Fruit fly (Drosophila melanogaster) whole organism, embryonic: ENCODE data around the gene RpS30.

ENCODE experiments used
- Blimp-1 ChIP-seq: fragments of 200-800 bp; sonication (Bioruptor generic); optimal IDR thresholded peaks from 3 replicates; lab custom pipeline; 2018; ENCODE audit warnings: missing biosample characterization, missing genetic modification characterization, mild to moderate bottlenecking, moderate library complexity, missing genetic modification reagents
- Bteb2 ChIP-seq: fragments of 200-800 bp; sonication (Bioruptor generic); optimal IDR thresholded peaks from 2 replicates; lab custom pipeline; 2016; ENCODE audit warnings: missing biosample characterization, missing genetic modification characterization
- CG10274 ChIP-seq: fragments of 200-800 bp; sonication (Bioruptor generic); optimal IDR thresholded peaks from 3 replicates; lab custom pipeline; 2017; ENCODE audit warnings: missing biosample characterization, mild to moderate bottlenecking, missing genetic modification characterization
- CG10366 ChIP-seq: fragments of 200-800 bp; sonication (Bioruptor generic); IDR thresholded peaks from 2 replicates; pipeline ENCODE4 v1.3.6; 2022; ENCODE audit warnings: missing biosample characterization, missing genetic modification characterization
- CG11085 ChIP-seq: fragments of 200-800 bp; sonication (Bioruptor generic); IDR thresholded peaks from 2 replicates; pipeline ENCODE4 v1.3.6; 2022; ENCODE audit warnings: missing biosample characterization, missing genetic modification characterization
- CG11696 ChIP-seq: fragments of 200-800 bp; sonication (Bioruptor generic); IDR thresholded peaks from 2 replicates; pipeline ENCODE4 v1.3.6; 2022; ENCODE audit warnings: missing biosample characterization, missing genetic modification characterization
- CG14050 ChIP-seq: fragments of 200-800 bp; sonication (Bioruptor generic); IDR thresholded peaks from 3 replicates; pipeline ENCODE4 v1.3.6; 2022; ENCODE audit warnings: missing biosample characterization, missing genetic modification characterization
- CG15514 ChIP-seq: fragments of 200-800 bp; sonication (Bioruptor generic); optimal IDR thresholded peaks from 3 replicates; lab custom pipeline; 2017; ENCODE audit warnings: missing biosample characterization, missing genetic modification characterization, mild to moderate bottlenecking, moderate library complexity, missing genetic modification reagents
- CG15601 ChIP-seq: fragments of 200-800 bp; sonication (Bioruptor generic); optimal IDR thresholded peaks from 3 replicates; lab custom pipeline; 2019; ENCODE audit warnings: missing biosample characterization, mild to moderate bottlenecking, missing genetic modification characterization, moderate library complexity
- CG1647 ChIP-seq: fragments of 200-800 bp; sonication (Bioruptor generic); optimal IDR thresholded peaks from 3 replicates; lab custom pipeline; 2016; ENCODE audit warnings: missing biosample characterization, missing genetic modification characterization
- CG16815 ChIP-seq: fragments of 200-800 bp; sonication (Bioruptor generic); optimal IDR thresholded peaks from 3 replicates; lab custom pipeline; 2017; ENCODE audit warnings: missing biosample characterization, mild to moderate bottlenecking, missing genetic modification characterization
- CG1832 ChIP-seq: fragments of 200-800 bp; sonication (Bioruptor generic); optimal IDR thresholded peaks from 2 replicates; lab custom pipeline; 2017; ENCODE audit warnings: missing biosample characterization, mild to moderate bottlenecking, missing genetic modification characterization, inconsistent platforms
- CG18764 ChIP-seq: fragments of 200-800 bp; sonication (Bioruptor generic); optimal IDR thresholded peaks from 3 replicates; lab custom pipeline; 2016; ENCODE audit warnings: missing biosample characterization, missing genetic modification characterization
- CG2120 ChIP-seq: fragments of 200-800 bp; sonication (Bioruptor generic); optimal IDR thresholded peaks from 3 replicates; lab custom pipeline; 2016; ENCODE audit warnings: missing biosample characterization, missing genetic modification characterization
- CG31441 ChIP-seq: fragments of 200-800 bp; sonication (Bioruptor generic); IDR thresholded peaks from 2 replicates; pipeline ENCODE4 v1.3.6; 2022; ENCODE audit warnings: missing biosample characterization, missing genetic modification characterization
- CG3281 ChIP-seq: fragments of 200-800 bp; sonication (Bioruptor generic); optimal IDR thresholded peaks from 3 replicates; lab custom pipeline; 2017; ENCODE audit warnings: missing biosample characterization, mild to moderate bottlenecking, missing genetic modification characterization
- CG34376 ChIP-seq: fragments of 200-800 bp; sonication (Bioruptor generic); optimal IDR thresholded peaks from 2 replicates; lab custom pipeline; 2018; ENCODE audit warnings: missing biosample characterization, mild to moderate bottlenecking, missing genetic modification characterization
- CG4360 ChIP-seq: fragments of 200-800 bp; sonication (Bioruptor generic); IDR thresholded peaks from 2 replicates; pipeline ENCODE4 v1.3.6; 2022; ENCODE audit warnings: missing biosample characterization, missing genetic modification characterization
- CG6272 ChIP-seq: fragments of 200-800 bp; sonication (Bioruptor generic); IDR thresholded peaks from 2 replicates; pipeline ENCODE4 v1.3.6; 2022; ENCODE audit warnings: missing biosample characterization, missing genetic modification characterization
- CG7839 ChIP-seq: fragments of 200-800 bp; sonication (Bioruptor generic); optimal IDR thresholded peaks from 3 replicates; lab custom pipeline; 2018; ENCODE audit warnings: missing biosample characterization, mild to moderate bottlenecking, missing genetic modification characterization, moderate library complexity
- CG7987 ChIP-seq: fragments of 200-800 bp; sonication (Bioruptor generic); optimal IDR thresholded peaks from 2 replicates; lab custom pipeline; 2018; ENCODE audit warnings: missing biosample characterization, mild to moderate bottlenecking, missing genetic modification characterization, moderate library complexity
- CG8290 ChIP-seq, 3 experiments: fragments of 200-800 bp; sonication (Bioruptor generic); optimal IDR thresholded peaks; 2 replicates each; lab custom pipeline; 2016 to 2019; ENCODE audit warnings: missing biosample characterization in 3 of 3, missing genetic modification characterization in 3 of 3, mild to moderate bottlenecking in 2 of 3, moderate library complexity in 1 of 3
- CHES-1-like ChIP-seq: fragments of 200-800 bp; sonication (Bioruptor generic); optimal IDR thresholded peaks from 2 replicates; lab custom pipeline; 2016; ENCODE audit warnings: missing biosample characterization, missing genetic modification characterization
- CkIIα-i1 ChIP-seq: fragments of 200-800 bp; sonication (Bioruptor generic); IDR thresholded peaks from 2 replicates; pipeline ENCODE4 v1.3.6; 2022; ENCODE audit warnings: missing biosample characterization, missing genetic modification characterization
- CoRest ChIP-seq: fragments of 200-800 bp; sonication (Bioruptor generic); optimal IDR thresholded peaks from 3 replicates; lab custom pipeline; 2018; ENCODE audit warnings: missing biosample characterization, mild to moderate bottlenecking, missing genetic modification characterization, moderate library complexity
- Dek ChIP-seq: fragments of 200-800 bp; sonication (Bioruptor generic); optimal IDR thresholded peaks from 3 replicates; lab custom pipeline; 2019; ENCODE audit warnings: missing biosample characterization, mild to moderate bottlenecking, missing genetic modification characterization, moderate library complexity
- Doc2 ChIP-seq: fragments of 200-800 bp; sonication (Bioruptor generic); IDR thresholded peaks from 2 replicates; pipeline ENCODE4 v1.3.6; 2022; ENCODE audit warnings: missing biosample characterization, missing genetic modification characterization
- E2f1 ChIP-seq: fragments of 200-800 bp; sonication (Bioruptor generic); IDR thresholded peaks from 2 replicates; pipeline ENCODE4 v1.3.6; 2022; ENCODE audit warnings: missing biosample characterization, missing genetic modification characterization
- Ets97D ChIP-seq: fragments of 200-800 bp; sonication (Bioruptor generic); optimal IDR thresholded peaks from 3 replicates; lab custom pipeline; 2016; ENCODE audit warnings: missing biosample characterization, missing genetic modification characterization
- Gsc ChIP-seq: fragments of 200-800 bp; sonication (Bioruptor generic); IDR thresholded peaks from 2 replicates; pipeline ENCODE4 v1.3.6; 2022; ENCODE audit warnings: missing biosample characterization, missing genetic modification characterization
- Hsf ChIP-seq: fragments of 200-800 bp; sonication (Bioruptor generic); optimal IDR thresholded peaks from 3 replicates; lab custom pipeline; 2016; ENCODE audit warnings: missing biosample characterization, missing genetic modification characterization
- MBD-R2 ChIP-seq: fragments of 200-800 bp; sonication (Bioruptor generic); IDR thresholded peaks from 2 replicates; pipeline ENCODE4 v1.3.6; 2022; ENCODE audit warnings: missing biosample characterization, missing genetic modification characterization
- Side ChIP-seq: fragments of 200-800 bp; sonication (Bioruptor generic); optimal IDR thresholded peaks from 2 replicates; lab custom pipeline; 2016; ENCODE audit warnings: missing biosample characterization, missing genetic modification characterization
- Sox100B ChIP-seq: fragments of 200-800 bp; sonication (Bioruptor generic); optimal IDR thresholded peaks from 3 replicates; lab custom pipeline; 2018; ENCODE audit warnings: missing biosample characterization, mild to moderate bottlenecking, missing genetic modification characterization
- Trl ChIP-seq, 3 experiments: fragments of >200 bp in 2 of 3; fragments of 200-800 bp in 1 of 3; sonication (Bioruptor generic) in 1 of 3; optimal IDR thresholded peaks; 2 replicates in 1 of 3; 3 replicates in 2 of 3; lab custom pipeline; 2016 to 2017; ENCODE audit warnings: missing biosample characterization in 1 of 3, missing genetic modification characterization in 1 of 3
- Xrp1 ChIP-seq: fragments of 200-800 bp; sonication (Bioruptor generic); IDR thresholded peaks from 2 replicates; pipeline ENCODE4 v1.3.6; 2022; ENCODE audit warnings: missing biosample characterization, missing genetic modification characterization
- bbx ChIP-seq: fragments of 200-800 bp; sonication (Bioruptor generic); IDR thresholded peaks from 2 replicates; pipeline ENCODE4 v1.3.6; 2022; ENCODE audit warnings: missing biosample characterization, missing genetic modification characterization; ENCODE audit not compliant: partially characterized antibody
- bigmax ChIP-seq: fragments of 200-800 bp; sonication (Bioruptor generic); optimal IDR thresholded peaks from 2 replicates; lab custom pipeline; 2018; ENCODE audit warnings: missing biosample characterization, mild to moderate bottlenecking, missing genetic modification characterization
- caup ChIP-seq: fragments of 200-800 bp; sonication (Bioruptor generic); optimal IDR thresholded peaks from 3 replicates; lab custom pipeline; 2017; ENCODE audit warnings: missing biosample characterization, mild to moderate bottlenecking, missing genetic modification characterization, moderate library complexity; ENCODE audit not compliant: severe bottlenecking
- her ChIP-seq: fragments of 200-800 bp; sonication (Bioruptor generic); optimal IDR thresholded peaks from 2 replicates; lab custom pipeline; 2016; ENCODE audit warnings: missing biosample characterization, missing genetic modification characterization
- hkb ChIP-seq, 2 experiments: fragments of 200-800 bp in 1 of 2; fragments of >200 bp in 1 of 2; sonication (Bioruptor generic) in 1 of 2; IDR thresholded peaks in 1 of 2; optimal IDR thresholded peaks in 1 of 2; 2 replicates each; pipeline versions ENCODE4 v1.3.6 to Lab custom; 2017 to 2022; ENCODE audit warnings: missing biosample characterization in 1 of 2, missing genetic modification characterization in 1 of 2
- jing ChIP-seq: fragments of 200-800 bp; sonication (Bioruptor generic); optimal IDR thresholded peaks from 2 replicates; lab custom pipeline; 2018; ENCODE audit warnings: missing biosample characterization, mild to moderate bottlenecking, missing genetic modification characterization
- lmd ChIP-seq: fragments of 200-800 bp; sonication (Bioruptor generic); IDR thresholded peaks from 2 replicates; pipeline ENCODE4 v1.3.6; 2022; ENCODE audit warnings: missing biosample characterization, missing genetic modification characterization
- phol ChIP-seq: fragments of 200-800 bp; sonication (Bioruptor generic); optimal IDR thresholded peaks from 3 replicates; lab custom pipeline; 2018; ENCODE audit warnings: missing biosample characterization, mild to moderate bottlenecking, missing genetic modification characterization, moderate library complexity
- pzg ChIP-seq: fragments of 200-800 bp; sonication (Bioruptor generic); optimal IDR thresholded peaks from 3 replicates; lab custom pipeline; 2018; ENCODE audit warnings: missing biosample characterization, mild to moderate bottlenecking, missing genetic modification characterization, moderate library complexity
- sd ChIP-seq: fragments of 200-800 bp; sonication (Bioruptor generic); optimal IDR thresholded peaks from 3 replicates; lab custom pipeline; 2018; ENCODE audit warnings: missing biosample characterization, mild to moderate bottlenecking, missing genetic modification characterization, moderate library complexity
- tgo ChIP-seq: fragments of 200-800 bp; sonication (Bioruptor generic); IDR thresholded peaks from 3 replicates; pipeline ENCODE4 v1.3.6; 2022; ENCODE audit warnings: missing biosample characterization, missing genetic modification characterization
- ttk ChIP-seq: fragments of 200-800 bp; sonication (Bioruptor generic); IDR thresholded peaks from 2 replicates; pipeline ENCODE4 v2.1.2; 2022; ENCODE audit warnings: missing biosample characterization, missing genetic modification characterization

The RpS30 gene

dm6 chr3R:20821815-20822375, 28.4 kb upstream of the RpS30 start, which contains the start of the genes CG17271 and RpS20 (continued):
- TF ChIP-seq hkb (optimal IDR thresholded peaks at IDR 0.05; lab: Kevin White, UChicago): peak; percentile 18
- TF ChIP-seq hkb (GFP tag; IDR thresholded peaks at IDR 0.05; lab: Robert Waterston, UW): peak; percentile 91
- peak; percentile 86 for TF ChIP-seq CG7839 (tag; lab: Kevin White, UChicago)
- peak; percentile 82 for TF ChIP-seq CG16815 (GFP tag; lab: Kevin White, UChicago)
- peak; percentile 93 for TF ChIP-seq CG8290 (GFP tag; optimal IDR thresholded peaks at IDR 0.05; lab: Kevin White, UChicago)
- peak; percentile 71 to 75 for TF ChIP-seq CG8290 (tag; optimal IDR thresholded peaks at IDR 0.05; lab: Kevin White, UChicago)
- peak; percentile 61; the same call in 1 of the 2 replicates for TF ChIP-seq Doc2 (GFP tag; lab: Robert Waterston, UW)
- peak; percentile 97 for TF ChIP-seq Side
- TF ChIP-seq Ets97D (GFP tag; lab: Kevin White, UChicago): peak; percentile 96
- peak; percentile 76 for TF ChIP-seq CG7987 (GFP tag; lab: Kevin White, UChicago)
- peak; percentile 91 for TF ChIP-seq caup
- TF ChIP-seq Blimp-1 (GFP tag; lab: Kevin White, UChicago): peak; percentile 83
- TF ChIP-seq CG34376: peak; percentile 90
- peak; percentile 89 for TF ChIP-seq ttk
- peak; percentile 82 for TF ChIP-seq Sox100B
- peak; percentile 49 for TF ChIP-seq CG4360
- no peak for TF ChIP-seq Gsc
- TF ChIP-seq her: peak; percentile 92
- peak; percentile 89 for TF ChIP-seq E2f1
- peak; percentile 65 for TF ChIP-seq CG10274 (GFP tag; lab: Kevin White, UChicago)
- TF ChIP-seq tgo: peak; percentile 87
- no peak for TF ChIP-seq jing (GFP tag; lab: Kevin White, UChicago)
- TF ChIP-seq MBD-R2 (GFP tag; lab: Robert Waterston, UW): peak; percentile 93
- peak; percentile 97 for TF ChIP-seq CG2120 (GFP tag; lab: Kevin White, UChicago)
- peak; percentile 91 for TF ChIP-seq CG10366 (GFP tag; lab: Robert Waterston, UW)
- peak; percentile 95 for TF ChIP-seq Hsf (GFP tag; lab: Kevin White, UChicago)
- TF ChIP-seq lmd (GFP tag; lab: Robert Waterston, UW): peak; percentile 89
- TF ChIP-seq bbx: 0 out of 2 replicates have a peak, but pooled peaks have one; percentile 18
- TF ChIP-seq Dek (tag; lab: Kevin White, UChicago): peak; percentile 84
- TF ChIP-seq CG11696 (GFP tag; lab: Robert Waterston, UW): peak; percentile 67; the same call in 1 of the 2 replicates
- TF ChIP-seq CG11085: peak; percentile 88
- peak; percentile 92 for TF ChIP-seq Xrp1 (GFP tag; lab: Robert Waterston, UW)
- no peak for TF ChIP-seq CG1832 (GFP tag; lab: Kevin White, UChicago)
- peak; percentile 97 for TF ChIP-seq pzg (GFP tag; lab: Kevin White, UChicago)
- peak; percentile 90 for TF ChIP-seq CG6272 (GFP tag; lab: Robert Waterston, UW)
- peak; percentile 85 for TF ChIP-seq CG14050 (GFP tag; lab: Robert Waterston, UW)
- peak; percentile 99 for TF ChIP-seq bigmax (GFP tag; lab: Kevin White, UChicago)
- peak; percentile 67 for TF ChIP-seq sd (tag; lab: Kevin White, UChicago)
- peak; percentile 87 for TF ChIP-seq CG31441 (GFP tag; lab: Robert Waterston, UW)
- peak; percentile 87 for TF ChIP-seq CG18764 (GFP tag; lab: Kevin White, UChicago)
- TF ChIP-seq CG3281 (GFP tag; lab: Kevin White, UChicago): peak; percentile 89
- no peak for TF ChIP-seq Trl (optimal IDR thresholded peaks at IDR 0.05; lab: Kevin White, UChicago)
- peak; percentile 97 for TF ChIP-seq Trl (GFP tag; optimal IDR thresholded peaks at IDR 0.05; lab: Kevin White, UChicago)
- TF ChIP-seq Bteb2 (GFP tag; lab: Kevin White, UChicago): peak; percentile 92
- TF ChIP-seq phol: peak; percentile 92
- TF ChIP-seq CG15514 (GFP tag; lab: Kevin White, UChicago): peak; percentile 94
- TF ChIP-seq CG15601 (tag; lab: Kevin White, UChicago): peak; percentile 100
- TF ChIP-seq CkIIα-i1: no peak
- TF ChIP-seq CHES-1-like (GFP tag; lab: Kevin White, UChicago): peak; percentile 97
- peak; percentile 91 for TF ChIP-seq CoRest
- peak; percentile 90 for TF ChIP-seq CG1647 (GFP tag; lab: Kevin White, UChicago)
